Worm (Caenorhabditis elegans): ENCODE results near the gene T13A10.1.
A peak's percentile ranks its signal among the peaks of the same experiment; 100 is the strongest.
"Not testable (repeated sequence)": the region's sequence is repeated elsewhere in the genome, so short reads cannot be mapped to it uniquely, and the experiment has no call there.

Gene T13A10.1

ce11 chrIV:6301764-6302163 lies 25.9 kb downstream of the T13A10.1 start, which contains the start of gene srv-26:
srv-26 (minus strand) TSS chrIV:6301864.
- TF ChIP-seq ztf-11 (tag; optimal IDR thresholded peaks at IDR 0.05) (no peak), flh-1 (GFP tag; optimal IDR thresholded peaks at IDR 0.05) (no peak), sptf-1 (tag; optimal IDR thresholded peaks at IDR 0.05) (no peak), unc-120 (tag; optimal IDR thresholded peaks at IDR 0.05; ENCODE audit: poor library complexity, severe bottlenecking) (no peak), lin-13 (tag; optimal IDR thresholded peaks at IDR 0.05) (no peak), mab-5 (tag; optimal IDR thresholded peaks at IDR 0.05) (no peak), ceh-43 (GFP tag; optimal IDR thresholded peaks at IDR 0.05) (no peak), nhr-12 (tag; optimal IDR thresholded peaks at IDR 0.05) (no peak), nhr-76 (tag; optimal IDR thresholded peaks at IDR 0.05) (no peak), unc-62 (GFP tag; optimal IDR thresholded peaks at IDR 0.05) (no peak), ham-2 (GFP tag; optimal IDR thresholded peaks at IDR 0.05) (no peak), ces-1 (GFP tag; optimal IDR thresholded peaks at IDR 0.05) (no peak), tbx-8 (GFP tag; optimal IDR thresholded peaks at IDR 0.05) (no peak)

ce11 chrIV:6303642-6304041 lies 27.8 kb downstream of the T13A10.1 start, which contains the start of gene srv-25:
srv-25 (minus strand) TSS chrIV:6303742.
- TF ChIP-seq lsy-2 (tag; optimal IDR thresholded peaks at IDR 0.05): no peak
- TF ChIP-seq unc-39 (tag; optimal IDR thresholded peaks at IDR 0.05): no peak
- no peak for TF ChIP-seq ham-2 (GFP tag; optimal IDR thresholded peaks at IDR 0.05)
- no peak for TF ChIP-seq zip-8 (tag; optimal IDR thresholded peaks at IDR 0.05)
- no peak for TF ChIP-seq mep-1 (tag; optimal IDR thresholded peaks at IDR 0.05)
- TF ChIP-seq elt-1 (tag; optimal IDR thresholded peaks at IDR 0.05; ENCODE audit: borderline replicate concordance, insufficient read depth): no peak
- no peak for TF ChIP-seq hlh-1 (tag; optimal IDR thresholded peaks at IDR 0.05)
- TF ChIP-seq unc-62 (GFP tag; optimal IDR thresholded peaks at IDR 0.05): no peak
- no peak for TF ChIP-seq ceh-43 (GFP tag; optimal IDR thresholded peaks at IDR 0.05)
- TF ChIP-seq blmp-1 (tag; optimal IDR thresholded peaks at IDR 0.05): no peak
- no peak for TF ChIP-seq mls-2 (tag; optimal IDR thresholded peaks at IDR 0.05)
- TF ChIP-seq sptf-1 (tag; optimal IDR thresholded peaks at IDR 0.05): no peak
- TF ChIP-seq flh-1 (GFP tag; optimal IDR thresholded peaks at IDR 0.05): no peak
- no peak for TF ChIP-seq tbx-8 (GFP tag; optimal IDR thresholded peaks at IDR 0.05)
- no peak for TF ChIP-seq mab-5 (tag; optimal IDR thresholded peaks at IDR 0.05)
- TF ChIP-seq sem-2 (GFP tag; optimal IDR thresholded peaks at IDR 0.05): no peak
- TF ChIP-seq drap-1 (GFP tag; optimal IDR thresholded peaks at IDR 0.05): no peak
- no peak for TF ChIP-seq ceh-83 (GFP tag; optimal IDR thresholded peaks at IDR 0.05)

ce11 chrIV:6307439-6307838 lies 31.6 kb downstream of the T13A10.1 start, which contains the start of gene csp-2:
csp-2 (plus strand) TSS chrIV:6307739.
- TF ChIP-seq nhr-237 (tag; optimal IDR thresholded peaks at IDR 0.05): no peak
- no peak for TF ChIP-seq nhr-76 (tag; optimal IDR thresholded peaks at IDR 0.05)
- TF ChIP-seq mep-1 (tag; optimal IDR thresholded peaks at IDR 0.05): no peak
- no peak for TF ChIP-seq flh-1 (GFP tag; optimal IDR thresholded peaks at IDR 0.05)
- TF ChIP-seq mls-2 (tag; optimal IDR thresholded peaks at IDR 0.05): no peak
- TF ChIP-seq ham-2 (GFP tag; optimal IDR thresholded peaks at IDR 0.05): no peak
- TF ChIP-seq unc-120 (tag; optimal IDR thresholded peaks at IDR 0.05; ENCODE audit: poor library complexity, severe bottlenecking): no peak
- TF ChIP-seq ceh-43 (GFP tag; optimal IDR thresholded peaks at IDR 0.05): no peak
- TF ChIP-seq drap-1 (GFP tag; optimal IDR thresholded peaks at IDR 0.05): no peak

- TF ChIP-seq nhr-2, lsy-2, ztf-11 (tag; optimal IDR thresholded peaks at IDR 0.05): not testable (repeated sequence)
Measured at ce11 chrIV:6317357-6317756, 41.5 kb downstream of the T13A10.1 start, which contains the start of gene Y73B6BL.12. Y73B6BL.12 (minus strand) TSS chrIV:6317457.

- TF ChIP-seq ceh-43 (GFP tag; optimal IDR thresholded peaks at IDR 0.05) (peak; percentile 52), mep-1 (tag; optimal IDR thresholded peaks at IDR 0.05) (peak; percentile 67), zip-8 (tag; optimal IDR thresholded peaks at IDR 0.05) (peak; percentile 93), nhr-12 (tag; optimal IDR thresholded peaks at IDR 0.05) (no peak), sptf-1 (tag; optimal IDR thresholded peaks at IDR 0.05) (peak; percentile 68), nhr-237 (tag; optimal IDR thresholded peaks at IDR 0.05) (peak; percentile 50), elt-1 (tag; optimal IDR thresholded peaks at IDR 0.05; ENCODE audit: borderline replicate concordance, insufficient read depth) (no peak), ceh-83 (GFP tag; optimal IDR thresholded peaks at IDR 0.05) (no peak), elt-3 (tag; optimal IDR thresholded peaks at IDR 0.05) (no peak), drap-1 (GFP tag; optimal IDR thresholded peaks at IDR 0.05) (peak; percentile 12), ceh-39 (tag; optimal IDR thresholded peaks at IDR 0.05) (peak; percentile 59), sem-2 (GFP tag; optimal IDR thresholded peaks at IDR 0.05) (no peak), pha-4 (tag; optimal IDR thresholded peaks at IDR 0.05) (peak; percentile 54), lsy-2 (tag; optimal IDR thresholded peaks at IDR 0.05) (peak; percentile 77), flh-1 (GFP tag; optimal IDR thresholded peaks at IDR 0.05) (no peak), nhr-2 (tag; optimal IDR thresholded peaks at IDR 0.05) (peak; percentile 56), cnd-1 (tag; optimal IDR thresholded peaks at IDR 0.05) (no peak), unc-39 (tag; optimal IDR thresholded peaks at IDR 0.05) (no peak), blmp-1 (tag; optimal IDR thresholded peaks at IDR 0.05) (no peak), ces-1 (GFP tag; optimal IDR thresholded peaks at IDR 0.05) (peak; percentile 98), M03D4.4 (tag; optimal IDR thresholded peaks at IDR 0.05) (no peak), mls-2 (tag; optimal IDR thresholded peaks at IDR 0.05) (no peak)
Measured at ce11 chrIV:6321667-6322066, 45.8 kb downstream of the T13A10.1 start, which contains the start of gene Y73B6BL.29. Y73B6BL.29 (plus strand) TSS chrIV:6321929.

Measured in whole organism, mixed stage, embryonic.